Worm (Caenorhabditis elegans) whole organism, late embryonic: ENCODE data around the gene mdt-27.
A peak's percentile ranks its signal among the peaks of the same experiment; 100 is the strongest.

Experiments
- C38D4.7 ChIP-seq: fragments of 200-800 bp; sonication (Bioruptor generic); optimal IDR thresholded peaks from 2 replicates; lab custom pipeline; 2018; ENCODE audit warnings: mild to moderate bottlenecking, missing genetic modification characterization, moderate library complexity, missing compliant biosample characterization
- F13H6.1 ChIP-seq: sonication (generic microtip); optimal IDR thresholded peaks from 2 replicates; lab custom pipeline; 2016; ENCODE audit warnings: missing genetic modification characterization, missing compliant biosample characterization
- K02D7.2 ChIP-seq: sonication (generic microtip); optimal IDR thresholded peaks from 2 replicates; lab custom pipeline; 2017; ENCODE audit warnings: mild to moderate bottlenecking, missing genetic modification characterization, missing compliant biosample characterization
- T23F11.4 ChIP-seq: fragments of 200-800 bp; sonication (Bioruptor generic); optimal IDR thresholded peaks from 2 replicates; lab custom pipeline; 2018; ENCODE audit warnings: mild to moderate bottlenecking, missing genetic modification characterization, missing compliant biosample characterization
- ahr-1 ChIP-seq: sonication (generic microtip); optimal IDR thresholded peaks from 2 replicates; lab custom pipeline; 2016; ENCODE audit warnings: missing genetic modification characterization, missing compliant biosample characterization
- ceh-19 ChIP-seq: fragments of 200-800 bp; sonication (Bioruptor generic); optimal IDR thresholded peaks from 2 replicates; lab custom pipeline; 2018; ENCODE audit warnings: mild to moderate bottlenecking, missing genetic modification characterization, missing compliant biosample characterization
- ceh-2 ChIP-seq: sonication (generic microtip); optimal IDR thresholded peaks from 2 replicates; lab custom pipeline; 2016; ENCODE audit warnings: missing genotype, missing genetic modification characterization, missing compliant biosample characterization
- ceh-22 ChIP-seq: sonication (generic microtip); optimal IDR thresholded peaks from 2 replicates; lab custom pipeline; 2017; ENCODE audit warnings: missing biosample characterization, missing genetic modification characterization
- ceh-30 ChIP-seq: fragments of 150-350 bp; optimal IDR thresholded peaks from 2 replicates; lab custom pipeline; 2014; ENCODE audit warnings: missing biosample characterization, missing genetic modification characterization
- ceh-45 ChIP-seq: fragments of 200-800 bp; sonication (Bioruptor generic); IDR thresholded peaks from 2 replicates; pipeline ENCODE4 v1.3.6; 2022; ENCODE audit warnings: missing genetic modification reagents, missing genetic modification characterization, missing compliant biosample characterization
- ceh-48 ChIP-seq: sonication (generic microtip); optimal IDR thresholded peaks from 2 replicates; lab custom pipeline; 2016; ENCODE audit warnings: missing genetic modification characterization, inconsistent platforms, missing compliant biosample characterization
- ceh-9 ChIP-seq: sonication (generic microtip); optimal IDR thresholded peaks from 2 replicates; lab custom pipeline; 2016; ENCODE audit warnings: mild to moderate bottlenecking, missing genetic modification characterization, inconsistent platforms, missing compliant biosample characterization
- dmd-4 ChIP-seq: sonication (generic microtip); optimal IDR thresholded peaks from 2 replicates; lab custom pipeline; 2016; ENCODE audit warnings: borderline replicate concordance, missing genetic modification characterization, missing compliant biosample characterization
- dve-1 ChIP-seq: sonication (generic microtip); optimal IDR thresholded peaks from 2 replicates; lab custom pipeline; 2017; ENCODE audit warnings: antibody characterized with exemption, mild to moderate bottlenecking, missing genetic modification characterization, missing compliant biosample characterization
- elt-2 ChIP-seq: sonication (generic microtip); optimal IDR thresholded peaks from 2 replicates; lab custom pipeline; 2016; ENCODE audit warnings: missing genetic modification reagents, missing genetic modification characterization, missing compliant biosample characterization
- ets-4 ChIP-seq: sonication (generic microtip); optimal IDR thresholded peaks from 2 replicates; lab custom pipeline; 2016; ENCODE audit warnings: missing genetic modification characterization, missing compliant biosample characterization
- fax-1 ChIP-seq: sonication (generic microtip); optimal IDR thresholded peaks from 2 replicates; lab custom pipeline; 2016; ENCODE audit warnings: missing genotype, missing genetic modification characterization, missing compliant biosample characterization
- fkh-6 ChIP-seq: sonication (generic microtip); optimal IDR thresholded peaks from 2 replicates; lab custom pipeline; 2016; ENCODE audit warnings: missing genetic modification characterization, missing compliant biosample characterization
- gmeb-2 ChIP-seq: sonication (generic microtip); optimal IDR thresholded peaks from 2 replicates; lab custom pipeline; 2016; ENCODE audit warnings: missing genetic modification characterization, inconsistent platforms, missing compliant biosample characterization
- lim-6 ChIP-seq: sonication (generic microtip); optimal IDR thresholded peaks from 2 replicates; lab custom pipeline; 2016; ENCODE audit warnings: missing genetic modification characterization, missing compliant biosample characterization
- lin-11 ChIP-seq: fragments of 200-800 bp; sonication (Bioruptor generic); optimal IDR thresholded peaks from 2 replicates; lab custom pipeline; 2018; ENCODE audit warnings: mild to moderate bottlenecking, missing genetic modification characterization, missing compliant biosample characterization
- madf-2 ChIP-seq: sonication (generic microtip); optimal IDR thresholded peaks from 2 replicates; lab custom pipeline; 2017; ENCODE audit warnings: missing genetic modification characterization, missing compliant biosample characterization
- mec-3 ChIP-seq: sonication (generic microtip); optimal IDR thresholded peaks from 2 replicates; lab custom pipeline; 2016; ENCODE audit warnings: borderline replicate concordance, missing genetic modification characterization, missing compliant biosample characterization
- pag-3 ChIP-seq: sonication (generic microtip); optimal IDR thresholded peaks from 2 replicates; lab custom pipeline; 2016; ENCODE audit warnings: missing compliant biosample characterization, missing genetic modification characterization, borderline replicate concordance
- pat-9 ChIP-seq: fragments of 200-800 bp; sonication (Bioruptor generic); optimal IDR thresholded peaks from 2 replicates; lab custom pipeline; 2018; ENCODE audit warnings: mild to moderate bottlenecking, missing genetic modification characterization, moderate library complexity, missing compliant biosample characterization
- pha-2 ChIP-seq: sonication (generic microtip); optimal IDR thresholded peaks from 2 replicates; lab custom pipeline; 2017; ENCODE audit warnings: mild to moderate bottlenecking, missing genetic modification characterization, missing compliant biosample characterization
- pha-4 ChIP-seq: fragments of 150-350 bp; optimal IDR thresholded peaks from 2 replicates; lab custom pipeline; 2018; ENCODE audit warnings: missing biosample characterization, missing genetic modification reagents, missing genetic modification characterization
- pros-1 ChIP-seq: fragments of 150-350 bp; optimal IDR thresholded peaks from 2 replicates; lab custom pipeline; 2014; ENCODE audit warnings: missing biosample characterization, missing genetic modification reagents, missing genetic modification characterization
- ref-2 ChIP-seq: sonication (generic microtip); optimal IDR thresholded peaks from 2 replicates; lab custom pipeline; 2016; ENCODE audit warnings: missing genetic modification characterization, missing compliant biosample characterization
- tbx-7 ChIP-seq: sonication (generic microtip); optimal IDR thresholded peaks from 2 replicates; lab custom pipeline; 2016; ENCODE audit warnings: missing genotype, missing genetic modification characterization, missing compliant biosample characterization
- ttx-3 ChIP-seq: sonication (generic microtip); optimal IDR thresholded peaks from 2 replicates; lab custom pipeline; 2016; ENCODE audit warnings: missing genetic modification reagents, missing genetic modification characterization, missing compliant biosample characterization
- unc-3 ChIP-seq, 2 experiments: fragments of 200-800 bp in 1 of 2; sonication (Bioruptor generic) in 1 of 2; sonication (generic microtip) in 1 of 2; conservative IDR thresholded peaks in 1 of 2; optimal IDR thresholded peaks in 1 of 2; 2 replicates each; pipeline versions ENCODE4 v1.3.6 to Lab custom; 2016 to 2022; ENCODE audit warnings: missing compliant biosample characterization in 2 of 2, missing genetic modification characterization in 2 of 2, missing genetic modification reagents in 1 of 2
- unc-42 ChIP-seq: sonication (generic microtip); optimal IDR thresholded peaks from 2 replicates; lab custom pipeline; 2016; ENCODE audit warnings: missing genotype, missing genetic modification characterization, missing compliant biosample characterization
- unc-55 ChIP-seq: sonication (generic microtip); optimal IDR thresholded peaks from 2 replicates; lab custom pipeline; 2017; ENCODE audit warnings: missing biosample characterization, missing genetic modification reagents, missing genetic modification characterization
- zip-5 ChIP-seq: sonication (generic microtip); optimal IDR thresholded peaks from 2 replicates; lab custom pipeline; 2016; ENCODE audit warnings: missing genetic modification characterization, missing compliant biosample characterization
- ztf-16 ChIP-seq: sonication (generic microtip); optimal IDR thresholded peaks from 2 replicates; lab custom pipeline; 2017; ENCODE audit warnings: missing genetic modification characterization, missing compliant biosample characterization

The mdt-27 gene

ce11 chrV:9207377-9207776, 6.1 kb downstream of the mdt-27 start, which contains the start of gene inx-10:
TSS of gene inx-10 (minus strand) at chrV:9207477.
- TF ChIP-seq zip-5: no peak
- no peak for TF ChIP-seq ttx-3 (tag; lab: Kevin White, UChicago)
- no peak for TF ChIP-seq ceh-30 (tag; lab: Kevin White, UChicago)
- TF ChIP-seq gmeb-2 (tag; lab: Kevin White, UChicago): no peak
- TF ChIP-seq ets-4: no peak
- TF ChIP-seq ceh-45: no peak
- no peak for TF ChIP-seq ahr-1 (tag; lab: Kevin White, UChicago)
- no peak for TF ChIP-seq fkh-6 (tag; lab: Kevin White, UChicago)

- TF ChIP-seq ceh-19 (GFP tag; lab: Kevin White, UChicago) (no peak), elt-2 (tag; lab: Kevin White, UChicago) (peak; percentile 69)
Observed at ce11 chrV:9202710-9203109, 10.7 kb downstream of the mdt-27 start, which contains the start of gene asp-2. TSS of gene asp-2 (plus strand) at chrV:9203077.

ce11 chrV:9198887-9199286, 14.6 kb downstream of the mdt-27 start, which contains the start of gene str-177:
TSS of gene str-177 (minus strand) at chrV:9198987.
- TF ChIP-seq madf-2 (tag; lab: Kevin White, UChicago) (no peak), K02D7.2 (tag; lab: Kevin White, UChicago) (no peak), unc-3 (GFP tag; conservative IDR thresholded peaks at IDR 0.05; lab: Robert Waterston, UW) (no peak), unc-3 (tag; optimal IDR thresholded peaks at IDR 0.05; lab: Kevin White, UChicago) (no peak), unc-55 (no peak)
- TF ChIP-seq, all 69 proteins: peak for 0

- TF ChIP-seq pros-1 (tag; lab: Kevin White, UChicago): no peak
- TF ChIP-seq T23F11.4 (GFP tag; lab: Kevin White, UChicago): no peak
- no peak for TF ChIP-seq F13H6.1 (tag; lab: Kevin White, UChicago)
- TF ChIP-seq fkh-6 (tag; lab: Kevin White, UChicago): no peak
- no peak for TF ChIP-seq unc-42 (tag; lab: Kevin White, UChicago)
- no peak for TF ChIP-seq ceh-2 (tag; lab: Kevin White, UChicago)
- TF ChIP-seq ref-2 (tag; lab: Kevin White, UChicago): no peak
- TF ChIP-seq C38D4.7 (GFP tag; lab: Kevin White, UChicago): no peak
- no peak for TF ChIP-seq lin-11 (tag; lab: Kevin White, UChicago)
- TF ChIP-seq ttx-3 (tag; lab: Kevin White, UChicago): no peak
- no peak for TF ChIP-seq ztf-16 (tag; lab: Kevin White, UChicago)
- no peak for TF ChIP-seq K02D7.2 (tag; lab: Kevin White, UChicago)
- TF ChIP-seq pha-2 (tag; lab: Kevin White, UChicago): no peak
- TF ChIP-seq pat-9 (tag; lab: Kevin White, UChicago): no peak
Observed at ce11 chrV:9197121-9197520, 16.3 kb downstream of the mdt-27 start, which contains the start of gene C24B5.4. TSS of gene C24B5.4 (minus strand) at chrV:9197326.

- TF ChIP-seq unc-42 (tag; lab: Kevin White, UChicago) (peak; percentile 93), ceh-19 (GFP tag; lab: Kevin White, UChicago) (no peak)
- TF ChIP-seq, all 69 proteins: peak for 1
Observed at ce11 chrV:9194055-9194454, 19.4 kb downstream of the mdt-27 start.

ce11 chrV:9191406-9191805, 22.0 kb downstream of the mdt-27 start, which contains the start of gene sphr-1:
TSS of gene sphr-1 (plus strand) at chrV:9191610.
- TF ChIP-seq pha-4 (tag; lab: Kevin White, UChicago) (no peak), ceh-9 (tag; lab: Kevin White, UChicago) (no peak), fax-1 (no peak), pat-9 (tag; lab: Kevin White, UChicago) (no peak)

- no peak for TF ChIP-seq pag-3 (tag; lab: Kevin White, UChicago)
- TF ChIP-seq lim-6 (tag; lab: Kevin White, UChicago): no peak
- TF ChIP-seq mec-3 (tag; lab: Kevin White, UChicago): no peak
- TF ChIP-seq zip-5: no peak
- no peak for TF ChIP-seq ceh-22 (tag; lab: Kevin White, UChicago)
- TF ChIP-seq elt-2 (tag; lab: Kevin White, UChicago): no peak
- no peak for TF ChIP-seq dmd-4
- no peak for TF ChIP-seq dve-1 (tag; lab: Kevin White, UChicago)
- TF ChIP-seq madf-2 (tag; lab: Kevin White, UChicago): no peak
- no peak for TF ChIP-seq ztf-16 (tag; lab: Kevin White, UChicago)
- TF ChIP-seq tbx-7 (tag; lab: Kevin White, UChicago): no peak
- no peak for TF ChIP-seq ceh-48
Observed at ce11 chrV:9186028-9186427, 27.4 kb downstream of the mdt-27 start.
